Worm (Caenorhabditis elegans): ENCODE data around the gene suds-3.

DNA sequence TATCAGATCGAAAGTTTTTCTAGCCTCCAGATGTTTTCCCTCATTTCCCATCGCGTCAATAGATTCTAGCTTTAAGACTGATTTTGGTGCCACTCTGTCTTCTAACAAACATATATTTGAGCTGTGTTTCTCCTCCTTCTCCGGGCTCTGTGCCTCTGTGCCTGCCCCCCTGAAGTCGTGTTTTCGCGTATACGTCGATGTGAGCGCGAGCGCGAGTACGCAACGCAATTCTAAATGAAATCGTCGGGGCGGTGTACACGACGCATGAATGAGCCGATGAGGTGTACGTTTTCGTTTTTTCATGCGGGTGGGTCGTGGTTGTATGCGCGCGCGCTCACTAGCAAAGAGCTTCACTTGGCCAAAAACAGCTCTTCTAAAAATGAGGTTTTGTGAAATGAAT lies 35.1 kb downstream of the suds-3 start:
- TF ChIP-seq W03F9.2 (tag; optimal IDR thresholded peaks at IDR 0.05) (no peak), him-1 (tag; optimal IDR thresholded peaks at IDR 0.05) (peak; percentile 24), dao-5 (tag; optimal IDR thresholded peaks at IDR 0.05) (no peak)

Data from whole organism, L4/young adult.